Fruit fly (Drosophila melanogaster) whole organism, embryonic: ENCODE data around the gene Fie.

Source experiments
- Abd-B ChIP-seq: fragments of 200-800 bp; sonication (Bioruptor generic); optimal IDR thresholded peaks from 2 replicates; lab custom pipeline; 2018; ENCODE audit warnings: missing biosample characterization, mild to moderate bottlenecking, missing genetic modification characterization, moderate library complexity
- Ada2b ChIP-seq: fragments of 200-800 bp; sonication (Bioruptor generic); IDR thresholded peaks from 2 replicates; pipeline ENCODE4 v1.3.6; 2022; ENCODE audit warnings: missing biosample characterization, missing genetic modification characterization
- Awh ChIP-seq: fragments of 200-800 bp; sonication (Bioruptor generic); IDR thresholded peaks from 2 replicates; pipeline ENCODE4, ENCODE4 v1.3.6; 2022; ENCODE audit warnings: missing biosample characterization, missing genetic modification characterization
- Blimp-1 ChIP-seq: fragments of 200-800 bp; sonication (Bioruptor generic); optimal IDR thresholded peaks from 3 replicates; lab custom pipeline; 2018; ENCODE audit warnings: missing biosample characterization, missing genetic modification characterization, mild to moderate bottlenecking, moderate library complexity, missing genetic modification reagents
- CG10321 ChIP-seq: fragments of 200-800 bp; sonication (Bioruptor generic); IDR thresholded peaks from 2 replicates; pipeline ENCODE4 v1.3.6; 2022; ENCODE audit warnings: missing biosample characterization, missing genetic modification characterization
- CG10366 ChIP-seq: fragments of 200-800 bp; sonication (Bioruptor generic); IDR thresholded peaks from 2 replicates; pipeline ENCODE4 v1.3.6; 2022; ENCODE audit warnings: missing biosample characterization, missing genetic modification characterization
- CG12391 ChIP-seq: fragments of 200-800 bp; sonication (Bioruptor generic); optimal IDR thresholded peaks from 3 replicates; lab custom pipeline; 2018; ENCODE audit warnings: missing biosample characterization, mild to moderate bottlenecking, missing genetic modification characterization, moderate library complexity
- CG13894 ChIP-seq: fragments of 200-800 bp; sonication (Bioruptor generic); optimal IDR thresholded peaks from 3 replicates; lab custom pipeline; 2018; ENCODE audit warnings: missing biosample characterization, mild to moderate bottlenecking, missing genetic modification characterization, moderate library complexity
- CG15269 ChIP-seq: fragments of 200-800 bp; sonication (Bioruptor generic); optimal IDR thresholded peaks from 2 replicates; lab custom pipeline; 2018; ENCODE audit warnings: missing biosample characterization, mild to moderate bottlenecking, missing genetic modification characterization, moderate library complexity
- CG1603 ChIP-seq: fragments of 200-800 bp; sonication (Bioruptor generic); optimal IDR thresholded peaks from 2 replicates; lab custom pipeline; 2019; ENCODE audit warnings: missing biosample characterization, mild to moderate bottlenecking, missing genetic modification characterization, moderate library complexity
- CG16815 ChIP-seq: fragments of 200-800 bp; sonication (Bioruptor generic); optimal IDR thresholded peaks from 3 replicates; lab custom pipeline; 2017; ENCODE audit warnings: missing biosample characterization, mild to moderate bottlenecking, missing genetic modification characterization
- CG17328 ChIP-seq: fragments of 200-800 bp; sonication (Bioruptor generic); IDR thresholded peaks from 2 replicates; pipeline ENCODE4 v1.3.6; 2022; ENCODE audit warnings: missing biosample characterization, missing genetic modification characterization
- CG2120 ChIP-seq: fragments of 200-800 bp; sonication (Bioruptor generic); optimal IDR thresholded peaks from 3 replicates; lab custom pipeline; 2016; ENCODE audit warnings: missing biosample characterization, missing genetic modification characterization
- CG33557 ChIP-seq: fragments of 200-800 bp; sonication (Bioruptor generic); optimal IDR thresholded peaks from 2 replicates; lab custom pipeline; 2019; ENCODE audit warnings: missing biosample characterization, mild to moderate bottlenecking, missing genetic modification characterization, moderate library complexity
- CG34376 ChIP-seq: fragments of 200-800 bp; sonication (Bioruptor generic); optimal IDR thresholded peaks from 2 replicates; lab custom pipeline; 2018; ENCODE audit warnings: missing biosample characterization, mild to moderate bottlenecking, missing genetic modification characterization
- CG43689 ChIP-seq: fragments of 200-800 bp; sonication (Bioruptor generic); IDR thresholded peaks from 2 replicates; pipeline ENCODE4 v1.3.6; 2022; ENCODE audit warnings: missing biosample characterization, missing genetic modification characterization
- CG5245 ChIP-seq: fragments of 200-800 bp; sonication (Bioruptor generic); optimal IDR thresholded peaks from 3 replicates; lab custom pipeline; 2016; ENCODE audit warnings: missing biosample characterization, missing genetic modification characterization
- CG6654 ChIP-seq: fragments of 200-800 bp; sonication (Bioruptor generic); optimal IDR thresholded peaks from 2 replicates; lab custom pipeline; 2017; ENCODE audit warnings: missing biosample characterization, mild to moderate bottlenecking, missing genetic modification characterization
- CG6689 ChIP-seq: fragments of 200-800 bp; sonication (Bioruptor generic); IDR thresholded peaks from 2 replicates; pipeline ENCODE4 v1.3.6; 2022; ENCODE audit warnings: missing biosample characterization, missing genetic modification characterization
- CG6791 ChIP-seq: fragments of 200-800 bp; sonication (Bioruptor generic); IDR thresholded peaks from 3 replicates; pipeline ENCODE4 v1.3.6; 2022; ENCODE audit warnings: missing biosample characterization, missing genetic modification characterization; ENCODE audit not compliant: partially characterized antibody
- CG7839 ChIP-seq: fragments of 200-800 bp; sonication (Bioruptor generic); optimal IDR thresholded peaks from 3 replicates; lab custom pipeline; 2018; ENCODE audit warnings: missing biosample characterization, mild to moderate bottlenecking, missing genetic modification characterization, moderate library complexity
- CG8290 ChIP-seq, 3 experiments: fragments of 200-800 bp; sonication (Bioruptor generic); optimal IDR thresholded peaks; 2 replicates each; lab custom pipeline; 2016 to 2019; ENCODE audit warnings: missing biosample characterization in 3 of 3, missing genetic modification characterization in 3 of 3, mild to moderate bottlenecking in 2 of 3, moderate library complexity in 1 of 3
- CG8924 ChIP-seq: fragments of 200-800 bp; optimal IDR thresholded peaks from 3 replicates; lab custom pipeline; 2019; ENCODE audit warnings: missing biosample characterization, mild to moderate bottlenecking, missing genetic modification characterization, moderate library complexity
- CG8944 ChIP-seq: fragments of 200-800 bp; sonication (Bioruptor generic); optimal IDR thresholded peaks from 3 replicates; lab custom pipeline; 2016; ENCODE audit warnings: missing biosample characterization, missing genetic modification characterization
- CG9437 ChIP-seq: fragments of 200-800 bp; sonication (Bioruptor generic); optimal IDR thresholded peaks from 2 replicates; lab custom pipeline; 2018; ENCODE audit warnings: missing biosample characterization, mild to moderate bottlenecking, missing genetic modification characterization
- CHES-1-like ChIP-seq: fragments of 200-800 bp; sonication (Bioruptor generic); optimal IDR thresholded peaks from 2 replicates; lab custom pipeline; 2016; ENCODE audit warnings: missing biosample characterization, missing genetic modification characterization
- D19A ChIP-seq: fragments of 200-800 bp; optimal IDR thresholded peaks from 3 replicates; lab custom pipeline; 2019; ENCODE audit warnings: missing biosample characterization, mild to moderate bottlenecking, missing genetic modification characterization, moderate library complexity
- Hr3 ChIP-seq: fragments of 200-800 bp; sonication (Bioruptor generic); optimal IDR thresholded peaks from 3 replicates; lab custom pipeline; 2016; ENCODE audit warnings: missing biosample characterization, missing genetic modification characterization
- Pdp1 ChIP-seq, 2 experiments: fragments of 200-800 bp; sonication (Bioruptor generic); optimal IDR thresholded peaks; 3 replicates each; lab custom pipeline; 2016; ENCODE audit warnings: missing biosample characterization in 2 of 2, missing genetic modification characterization in 2 of 2, mild to moderate bottlenecking in 1 of 2, moderate library complexity in 1 of 2
- Ptx1 ChIP-seq: fragments of 200-800 bp; sonication (Bioruptor generic); IDR thresholded peaks from 2 replicates; pipeline ENCODE4 v1.3.6; 2022; ENCODE audit warnings: missing biosample characterization, missing genetic modification characterization
- Sox100B ChIP-seq: fragments of 200-800 bp; sonication (Bioruptor generic); optimal IDR thresholded peaks from 3 replicates; lab custom pipeline; 2018; ENCODE audit warnings: missing biosample characterization, mild to moderate bottlenecking, missing genetic modification characterization
- Sox102F ChIP-seq: fragments of 200-800 bp; sonication (Bioruptor generic); optimal IDR thresholded peaks from 2 replicates; lab custom pipeline; 2018; ENCODE audit warnings: missing biosample characterization, mild to moderate bottlenecking, missing genetic modification characterization, moderate library complexity
- TFAM ChIP-seq: fragments of 200-800 bp; sonication (Bioruptor generic); optimal IDR thresholded peaks from 2 replicates; lab custom pipeline; 2017; ENCODE audit warnings: missing biosample characterization, missing genetic modification characterization, inconsistent platforms
- dpn ChIP-seq, 2 experiments: fragments of 200-800 bp; sonication (Bioruptor generic); optimal IDR thresholded peaks; 3 replicates each; lab custom pipeline; 2016; ENCODE audit warnings: missing biosample characterization in 2 of 2, missing genetic modification characterization in 2 of 2
- fd96Cb ChIP-seq: fragments of 200-800 bp; sonication (Bioruptor generic); optimal IDR thresholded peaks from 2 replicates; lab custom pipeline; 2018; ENCODE audit warnings: missing biosample characterization, mild to moderate bottlenecking, missing genetic modification characterization, moderate library complexity
- gsb-n ChIP-seq: fragments of 200-800 bp; sonication (Bioruptor generic); optimal IDR thresholded peaks from 3 replicates; lab custom pipeline; 2018; ENCODE audit warnings: missing biosample characterization, mild to moderate bottlenecking, missing genetic modification characterization
- ind ChIP-seq: fragments of 200-800 bp; sonication (Bioruptor generic); optimal IDR thresholded peaks from 3 replicates; lab custom pipeline; 2016; ENCODE audit warnings: missing biosample characterization, missing genetic modification characterization
- kni ChIP-seq: fragments of 200-800 bp; sonication (Bioruptor generic); optimal IDR thresholded peaks from 3 replicates; lab custom pipeline; 2017; ENCODE audit warnings: mild to moderate bottlenecking, missing biosample characterization, missing genetic modification reagents, missing genetic modification characterization
- lilli ChIP-seq: fragments of 200-800 bp; sonication (Bioruptor generic); optimal IDR thresholded peaks from 3 replicates; lab custom pipeline; 2016; ENCODE audit warnings: missing biosample characterization, missing genetic modification characterization
- mam ChIP-seq: fragments of 200-800 bp; sonication (Bioruptor generic); optimal IDR thresholded peaks from 3 replicates; lab custom pipeline; 2016; ENCODE audit warnings: missing biosample characterization, missing genetic modification characterization
- nmo ChIP-seq: fragments of 200-800 bp; sonication (Bioruptor generic); optimal IDR thresholded peaks from 2 replicates; lab custom pipeline; 2018; ENCODE audit warnings: missing biosample characterization, mild to moderate bottlenecking, missing genetic modification characterization, moderate library complexity
- oc ChIP-seq: fragments of 200-800 bp; sonication (Bioruptor generic); optimal IDR thresholded peaks from 2 replicates; lab custom pipeline; 2018; ENCODE audit warnings: missing biosample characterization, mild to moderate bottlenecking, missing genetic modification characterization, moderate library complexity
- pan ChIP-seq, 4 experiments: fragments of >200 bp in 3 of 4; fragments of 200-800 bp in 1 of 4; sonication (Bioruptor generic) in 1 of 4; optimal IDR thresholded peaks in 3 of 4; IDR thresholded peaks in 1 of 4; 2 replicates each; pipeline versions ENCODE4 v1.3.6 to Lab custom; 2017 to 2022; ENCODE audit warnings: missing biosample characterization in 2 of 4, missing genetic modification characterization in 2 of 4, mixed read lengths in 1 of 4
- pum ChIP-seq: fragments of 200-800 bp; sonication (Bioruptor generic); optimal IDR thresholded peaks from 2 replicates; lab custom pipeline; 2016; ENCODE audit warnings: missing biosample characterization, missing genetic modification characterization
- row ChIP-seq: fragments of 200-800 bp; sonication (Bioruptor generic); IDR thresholded peaks from 3 replicates; pipeline ENCODE4 v1.3.6; 2022; ENCODE audit warnings: missing biosample characterization, missing genetic modification characterization
- sisA ChIP-seq: fragments of 200-800 bp; sonication (Bioruptor generic); IDR thresholded peaks from 2 replicates; pipeline ENCODE4 v1.3.6; 2022; ENCODE audit warnings: missing biosample characterization, missing genetic modification characterization
- ssp ChIP-seq: fragments of 200-800 bp; sonication (Bioruptor generic); IDR thresholded peaks from 2 replicates; pipeline ENCODE4 v1.3.6; 2022; ENCODE audit warnings: missing biosample characterization, missing genetic modification characterization
- tin ChIP-seq: fragments of 200-800 bp; sonication (Bioruptor generic); optimal IDR thresholded peaks from 3 replicates; lab custom pipeline; 2016; ENCODE audit warnings: missing biosample characterization, missing genetic modification characterization
- toy ChIP-seq: fragments of 200-800 bp; sonication (Bioruptor generic); IDR thresholded peaks from 2 replicates; pipeline ENCODE4 v1.3.6; 2022; ENCODE audit warnings: missing biosample characterization, missing genetic modification characterization

Fie gene

DNA sequence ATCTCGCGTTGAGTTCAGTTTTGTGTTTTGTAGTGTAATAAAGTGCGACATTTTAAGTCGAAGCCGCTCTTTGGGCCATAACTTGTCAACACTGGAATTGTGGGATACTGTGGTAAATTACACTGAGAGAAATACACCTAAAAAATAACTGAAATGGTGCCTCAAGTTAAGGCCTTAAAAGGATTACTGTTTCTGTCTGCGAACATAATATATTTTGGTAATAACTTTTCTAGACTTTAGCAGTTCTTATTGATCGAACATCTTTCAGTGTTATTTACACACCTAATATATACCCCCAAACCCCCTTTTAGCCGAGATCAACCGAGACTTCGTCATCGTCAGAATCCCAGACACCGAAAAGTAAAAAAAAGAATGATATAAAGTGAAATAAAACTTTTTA, 40.5 kb upstream of the Fie start:
- TF ChIP-seq fd96Cb (tag; lab: Kevin White, UChicago) (peak; percentile 32), CG2120 (GFP tag; lab: Kevin White, UChicago) (peak; percentile 43), CG33557 (peak; percentile 24), TFAM (no peak), CG9437 (no peak), CG6654 (GFP tag; lab: Kevin White, UChicago) (peak; percentile 0), CG34376 (GFP tag; lab: Kevin White, UChicago) (no peak), CG13894 (tag; lab: Kevin White, UChicago) (peak; percentile 50), Abd-B (GFP tag; lab: Kevin White, UChicago) (peak; percentile 59), Blimp-1 (peak; percentile 62), CHES-1-like (peak; percentile 7), CG5245 (GFP tag; lab: Kevin White, UChicago) (peak; percentile 18), pum (GFP tag; lab: Kevin White, UChicago) (peak; percentile 2), Pdp1 (GFP tag; optimal IDR thresholded peaks at IDR 0.05; lab: Kevin White, UChicago) (peak; percentile 31 to 34), tin (GFP tag; lab: Kevin White, UChicago) (peak; percentile 51), Ptx1 (0 out of 2 replicates have a peak, but pooled peaks have one; percentile 27), lilli (GFP tag; lab: Kevin White, UChicago) (peak; percentile 37), CG8944 (GFP tag; lab: Kevin White, UChicago) (peak; percentile 42), Sox102F (GFP tag; lab: Kevin White, UChicago) (peak; percentile 57), CG10321 (no peak), CG12391 (tag; lab: Kevin White, UChicago) (peak; percentile 55), mam (GFP tag; lab: Kevin White, UChicago) (peak; percentile 22), CG15269 (tag; lab: Kevin White, UChicago) (no peak), CG16815 (peak; percentile 6), sisA (GFP tag; lab: Robert Waterston, UW) (peak; percentile 45; the same call in 1 of the 2 replicates), row (GFP tag; lab: Robert Waterston, UW) (peak; percentile 46; the same call in 2 of the 3 replicates), CG17328 (GFP tag; lab: Robert Waterston, UW) (peak; percentile 61; the same call in 1 of the 2 replicates), Ada2b (no peak), toy (GFP tag; lab: Robert Waterston, UW) (peak; percentile 42; the same call in 1 of the 2 replicates), ind (GFP tag; lab: Kevin White, UChicago) (peak; percentile 3), CG8924 (tag; lab: Kevin White, UChicago) (peak; percentile 26), oc (tag; lab: Kevin White, UChicago) (peak; percentile 5), Hr3 (GFP tag; lab: Kevin White, UChicago) (peak; percentile 22), CG8290 (GFP tag; optimal IDR thresholded peaks at IDR 0.05; lab: Kevin White, UChicago) (peak; percentile 6), CG8290 (tag; optimal IDR thresholded peaks at IDR 0.05; lab: Kevin White, UChicago) (peak in 1 of 2 experiments; percentile 18), pan (optimal IDR thresholded peaks at IDR 0.05; lab: Kevin White, UChicago) (no peak), pan (GFP tag; optimal IDR thresholded peaks at IDR 0.05 in 1 of 2, IDR thresholded peaks at IDR 0.05 in 1 of 2) (peak in 1 of 2 experiments; percentile 40), kni (GFP tag; lab: Kevin White, UChicago) (no peak), ssp (peak; percentile 39), CG1603 (tag; lab: Kevin White, UChicago) (peak; percentile 70), Sox100B (GFP tag; lab: Kevin White, UChicago) (peak; percentile 7), D19A (tag; lab: Kevin White, UChicago) (peak; percentile 42), CG6791 (GFP tag; lab: Robert Waterston, UW) (no peak), Awh (peak; percentile 80), gsb-n (tag; lab: Kevin White, UChicago) (peak; percentile 48), CG10366 (peak; percentile 30; the same call in 1 of the 2 replicates), nmo (GFP tag; lab: Kevin White, UChicago) (peak; percentile 55), CG6689 (GFP tag; lab: Robert Waterston, UW) (peak; percentile 24; the same call in 1 of the 2 replicates), dpn (GFP tag; optimal IDR thresholded peaks at IDR 0.05; lab: Kevin White, UChicago) (peak; percentile 14 to 49), CG43689 (GFP tag; lab: Robert Waterston, UW) (no peak), CG7839 (tag; lab: Kevin White, UChicago) (peak; percentile 50)
